Fruit fly (Drosophila melanogaster) whole organism, embryonic: ENCODE data around the gene Spc105R.

Source experiments
- CG3065 ChIP-seq: fragments of 200-800 bp; sonication (Bioruptor generic); optimal IDR thresholded peaks from 2 replicates; lab custom pipeline; 2016; ENCODE audit warnings: missing biosample characterization, missing genetic modification characterization
- CG9215 ChIP-seq: fragments of 200-800 bp; sonication (Bioruptor generic); IDR thresholded peaks from 2 replicates; pipeline ENCODE4 v1.3.6; 2022; ENCODE audit warnings: missing biosample characterization, missing genetic modification characterization

dm6 chr3L:20785742-20786427, 14.3 kb upstream of the Spc105R start, which contains the start of gene Pcif1:
- TF ChIP-seq CG9215 (GFP tag; lab: Robert Waterston, UW) (no peak), CG3065 (GFP tag; lab: Kevin White, UChicago) (no peak)
